Fruit fly (Drosophila melanogaster) whole organism, wandering third instar larva: Measurements from ENCODE around the gene CG16721.

Source experiments
- CG9705 ChIP-seq: fragments of 200-800 bp; sonication (Bioruptor generic); optimal IDR thresholded peaks from 2 replicates; lab custom pipeline; 2018; ENCODE audit warnings: missing biosample characterization, mild to moderate bottlenecking, missing genetic modification characterization
- Hr78 ChIP-seq: fragments of >200 bp; optimal IDR thresholded peaks from 2 replicates; lab custom pipeline; 2017; ENCODE audit warnings: missing biosample characterization, missing genetic modification characterization
- Rel ChIP-seq, 2 experiments: fragments of 200-800 bp; sonication (Bioruptor generic) in 1 of 2; optimal IDR thresholded peaks; 2 replicates in 1 of 2; 3 replicates in 1 of 2; lab custom pipeline; 2016 to 2019; ENCODE audit warnings: mild to moderate bottlenecking in 2 of 2, missing biosample characterization in 2 of 2, missing genetic modification characterization in 2 of 2, moderate library complexity in 1 of 2
- lola ChIP-seq: fragments of >200 bp; optimal IDR thresholded peaks from 2 replicates; lab custom pipeline; 2017; ENCODE audit warnings: missing biosample characterization, missing genetic modification characterization
- pan ChIP-seq: fragments of >200 bp; optimal IDR thresholded peaks from 2 replicates; lab custom pipeline; 2017
- sage ChIP-seq: fragments of 200-800 bp; sonication (Bioruptor generic); optimal IDR thresholded peaks from 2 replicates; lab custom pipeline; 2016; ENCODE audit warnings: missing biosample characterization, mild to moderate bottlenecking, missing genetic modification characterization

dm6 chrX:5839737-5840136, 39.9 kb upstream of the CG16721 start:
- no peak for TF ChIP-seq CG9705 (GFP tag; lab: Kevin White, UChicago)
- no peak for TF ChIP-seq Rel (GFP tag; optimal IDR thresholded peaks at IDR 0.05; lab: Kevin White, UChicago)
- no peak for TF ChIP-seq Rel (tag; optimal IDR thresholded peaks at IDR 0.05; lab: Kevin White, UChicago)
- no peak for TF ChIP-seq Hr78 (GFP tag; lab: Kevin White, UChicago)
- TF ChIP-seq sage (GFP tag; lab: Kevin White, UChicago), result no peak
- no peak for TF ChIP-seq pan (lab: Kevin White, UChicago)
- no peak for TF ChIP-seq lola (GFP tag; lab: Kevin White, UChicago)
